Worm (Caenorhabditis elegans): ENCODE results near the gene F31D5.6.

The F31D5.6 gene

DNA sequence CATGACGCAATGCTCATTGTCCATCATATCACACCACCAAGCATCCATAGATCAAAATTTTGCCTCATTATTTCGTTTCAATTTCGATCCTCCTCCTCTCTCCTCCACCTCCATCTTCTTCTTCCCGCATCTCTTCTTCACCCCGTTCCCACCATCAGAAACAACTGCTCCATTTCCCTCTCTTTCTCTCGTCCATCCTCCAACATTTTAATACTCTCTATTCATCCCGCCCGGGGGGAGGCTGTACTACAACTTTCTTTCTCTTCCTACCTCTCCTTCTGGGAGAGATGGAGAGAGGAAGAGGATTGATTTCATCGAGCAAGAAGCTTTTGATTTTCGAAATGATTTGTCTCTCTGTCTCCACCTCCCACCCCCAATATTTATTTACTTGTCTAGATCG, 25.5 kb upstream of the F31D5.6 start (continued):
- TF ChIP-seq efl-1 (optimal IDR thresholded peaks at IDR 0.05) = peak; percentile 25 to 32
- TF ChIP-seq efl-1 (GFP tag; optimal IDR thresholded peaks at IDR 0.05 in 1 of 2) = peak in 1 of 2 experiments; percentile 90
- TF ChIP-seq unc-130 (tag; optimal IDR thresholded peaks at IDR 0.05) = no peak
- TF ChIP-seq vab-15 (tag; optimal IDR thresholded peaks at IDR 0.05) = no peak
- no peak for TF ChIP-seq xbp-1 (tag; optimal IDR thresholded peaks at IDR 0.05)
- no peak for TF ChIP-seq zag-1 (tag; optimal IDR thresholded peaks at IDR 0.05)
- TF ChIP-seq alr-1 (tag; optimal IDR thresholded peaks at IDR 0.05; ENCODE audit: borderline replicate concordance) = no peak
- TF ChIP-seq ceh-90 (tag; optimal IDR thresholded peaks at IDR 0.05) = no peak
- TF ChIP-seq nhr-71 (tag; optimal IDR thresholded peaks at IDR 0.05) = peak; percentile 73
- TF ChIP-seq nhr-19 (GFP tag; conservative IDR thresholded peaks at IDR 0.05) = peak; percentile 54
- TF ChIP-seq nhr-20 (tag; optimal IDR thresholded peaks at IDR 0.05) = peak; percentile 42
- no peak for TF ChIP-seq irx-1 (tag; optimal IDR thresholded peaks at IDR 0.05)
- TF ChIP-seq ceh-88 (GFP tag; IDR thresholded peaks at IDR 0.05) = no peak
- no peak for TF ChIP-seq skn-1 (tag; optimal IDR thresholded peaks at IDR 0.05)
- TF ChIP-seq nhr-76 (tag; optimal IDR thresholded peaks at IDR 0.05) = no peak

DNA sequence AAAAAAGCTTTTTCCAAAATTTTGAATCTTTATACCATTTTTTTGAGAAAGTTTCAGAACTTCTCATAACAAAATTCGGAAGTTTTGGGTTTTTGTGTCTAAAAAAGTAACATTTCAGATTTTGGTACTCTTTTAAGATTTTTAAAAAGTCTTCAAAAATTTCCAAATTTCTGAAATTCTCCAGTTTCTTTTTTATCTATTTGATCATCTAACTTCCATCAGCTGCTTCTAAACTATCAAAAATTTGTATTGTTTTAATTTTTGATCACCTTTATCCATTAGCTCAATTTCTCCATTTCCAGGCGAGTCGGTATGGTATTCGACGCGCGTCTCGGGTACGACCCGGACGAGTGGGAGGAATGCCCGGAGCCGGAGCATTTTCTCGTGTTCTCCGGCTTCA, 23.1 kb upstream of the F31D5.6 start, which contains the start of gene cpna-1:
TSS of gene cpna-1 (plus strand) at position 301 of the 400 bp plus-strand sequence.
- TF ChIP-seq efl-1 (optimal IDR thresholded peaks at IDR 0.05) (no peak), efl-1 (GFP tag; optimal IDR thresholded peaks at IDR 0.05 in 1 of 2) (no peak), irx-1 (tag; optimal IDR thresholded peaks at IDR 0.05) (no peak), dpl-1 (GFP tag; optimal IDR thresholded peaks at IDR 0.05) (no peak), ztf-4 (tag; optimal IDR thresholded peaks at IDR 0.05) (no peak)

DNA sequence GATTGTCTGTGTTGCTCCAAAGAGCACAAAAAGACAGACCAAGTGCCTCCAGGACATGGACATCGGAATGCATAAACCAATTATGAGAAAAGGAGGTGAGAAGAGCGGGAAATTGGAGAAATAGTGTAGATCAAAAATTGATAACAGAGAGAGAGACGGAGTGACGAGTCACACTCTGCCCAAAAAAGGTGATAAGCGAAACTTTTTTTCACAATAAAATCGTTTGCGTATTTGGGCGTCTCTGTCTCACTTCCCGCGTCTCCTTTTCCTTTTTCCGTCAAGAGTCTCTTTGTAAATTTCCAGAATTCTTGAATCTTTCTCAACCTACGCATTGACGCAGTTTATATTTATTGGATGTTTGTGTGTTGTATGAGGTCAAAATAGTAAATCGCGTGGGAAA, 15.4 kb upstream of the F31D5.6 start, which contains the start of gene mth-2:
TSS of gene mth-2 (minus strand) at position 188 of the 400 bp plus-strand sequence.
- no peak for TF ChIP-seq jun-1 (tag; optimal IDR thresholded peaks at IDR 0.05)
- peak; percentile 10 for TF ChIP-seq lin-14 (GFP tag; optimal IDR thresholded peaks at IDR 0.05)
- no peak for TF ChIP-seq ceh-88 (GFP tag; IDR thresholded peaks at IDR 0.05)
- no peak for TF ChIP-seq unc-98 (GFP tag; IDR thresholded peaks at IDR 0.05)
- no peak for TF ChIP-seq ceh-63 (GFP tag; optimal IDR thresholded peaks at IDR 0.05)
- TF ChIP-seq C04F5.9 (tag; optimal IDR thresholded peaks at IDR 0.05) = no peak
- TF ChIP-seq nhr-11 (tag; optimal IDR thresholded peaks at IDR 0.05) = no peak
- no peak for TF ChIP-seq xbp-1 (tag; optimal IDR thresholded peaks at IDR 0.05)
- no peak for TF ChIP-seq lin-13 (GFP tag; optimal IDR thresholded peaks at IDR 0.05)
- peak in 1 of 6 experiments; percentile 46 for TF ChIP-seq elt-3 (tag; optimal IDR thresholded peaks at IDR 0.05)
- peak; percentile 93 for TF ChIP-seq elt-2 (tag; optimal IDR thresholded peaks at IDR 0.05)
- TF ChIP-seq blmp-1 (tag; optimal IDR thresholded peaks at IDR 0.05) = no peak
- TF ChIP-seq nhr-71 (tag; optimal IDR thresholded peaks at IDR 0.05) = no peak
- TF ChIP-seq egl-27 (tag; optimal IDR thresholded peaks at IDR 0.05) = no peak
- no peak for TF ChIP-seq efl-3 (GFP tag; optimal IDR thresholded peaks at IDR 0.05)
- TF ChIP-seq zag-1 (tag; optimal IDR thresholded peaks at IDR 0.05) = no peak
- no peak for TF ChIP-seq unc-30 (tag; optimal IDR thresholded peaks at IDR 0.05)
- TF ChIP-seq ceh-8 (GFP tag; optimal IDR thresholded peaks at IDR 0.05) = no peak
- TF ChIP-seq unc-130 (tag; optimal IDR thresholded peaks at IDR 0.05) = no peak
- no peak for TF ChIP-seq tlp-1 (tag; optimal IDR thresholded peaks at IDR 0.05)
- no peak for TF ChIP-seq ceh-82 (tag; optimal IDR thresholded peaks at IDR 0.05)
- TF ChIP-seq lin-35 (GFP tag; optimal IDR thresholded peaks at IDR 0.05) = peak in 1 of 2 experiments; percentile 42
- no peak for TF ChIP-seq C16A3.4 (tag; optimal IDR thresholded peaks at IDR 0.05)
- no peak for TF ChIP-seq unc-86 (tag; optimal IDR thresholded peaks at IDR 0.05)
- no peak for TF ChIP-seq hlh-4 (tag; optimal IDR thresholded peaks at IDR 0.05)
- TF ChIP-seq fkh-4 (tag; optimal IDR thresholded peaks at IDR 0.05; ENCODE audit: borderline replicate concordance) = no peak
- TF ChIP-seq lir-3 (tag; optimal IDR thresholded peaks at IDR 0.05; ENCODE audit: poor library complexity) = no peak
- TF ChIP-seq rnt-1 (tag; optimal IDR thresholded peaks at IDR 0.05) = no peak
- peak; percentile 22 for TF ChIP-seq pqm-1 (tag; optimal IDR thresholded peaks at IDR 0.05)
- no peak for TF ChIP-seq snpc-4 (tag; optimal IDR thresholded peaks at IDR 0.05)
- TF ChIP-seq nhr-85 (tag) = no peak
- no peak for TF ChIP-seq tbx-2 (tag; optimal IDR thresholded peaks at IDR 0.05)
- TF ChIP-seq lsy-2 (tag; optimal IDR thresholded peaks at IDR 0.05) = no peak
- TF ChIP-seq skn-1 (tag; optimal IDR thresholded peaks at IDR 0.05) = no peak
- TF ChIP-seq hpl-2 (GFP tag; optimal IDR thresholded peaks at IDR 0.05) = no peak
- TF ChIP-seq fkh-8 (tag; optimal IDR thresholded peaks at IDR 0.05) = no peak
- no peak for TF ChIP-seq nhr-90 (tag; optimal IDR thresholded peaks at IDR 0.05; ENCODE audit: poor library complexity)
- TF ChIP-seq grh-1 (GFP tag; IDR thresholded peaks at IDR 0.05) = no peak
